Worm (Caenorhabditis elegans) whole organism, L4 larva: Measurements from ENCODE around the gene rep-1.

Experiments used
- aly-2 ChIP-seq: sonication (generic microtip); optimal IDR thresholded peaks from 2 replicates; lab custom pipeline; 2018; ENCODE audit warnings: missing biosample characterization, missing genetic modification characterization
- ama-1 ChIP-seq: fragments of 150-350 bp; optimal IDR thresholded peaks from 2 replicates; lab custom pipeline; 2014; ENCODE audit warnings: inconsistent platforms, mixed read lengths
- ceh-20 ChIP-seq: fragments of 200-800 bp; sonication (Bioruptor generic); IDR thresholded peaks from 2 replicates; pipeline ENCODE4 v1.3.6; 2022; ENCODE audit warnings: missing genetic modification reagents, missing genetic modification characterization, missing compliant biosample characterization
- ceh-44 ChIP-seq: fragments of 200-800 bp; sonication (Bioruptor generic); IDR thresholded peaks from 2 replicates; pipeline ENCODE4 v1.3.6; 2022; ENCODE audit warnings: missing genetic modification reagents, missing genetic modification characterization, missing compliant biosample characterization
- fkh-10 ChIP-seq: fragments of 150-350 bp; optimal IDR thresholded peaks from 2 replicates; lab custom pipeline; 2014; ENCODE audit warnings: missing biosample characterization, missing genetic modification reagents, missing genetic modification characterization
- lin-39 ChIP-seq: fragments of 150-350 bp; optimal IDR thresholded peaks from 2 replicates; lab custom pipeline; 2014; ENCODE audit warnings: missing biosample characterization, missing genetic modification reagents, missing genetic modification characterization
- mep-1 ChIP-seq: fragments of 150-350 bp; sonication (generic microtip); optimal IDR thresholded peaks from 3 replicates; lab custom pipeline; 2014; ENCODE audit warnings: missing biosample characterization, missing genetic modification characterization
- nhr-102 ChIP-seq: sonication (generic microtip); optimal IDR thresholded peaks from 2 replicates; lab custom pipeline; 2016; ENCODE audit warnings: mild to moderate bottlenecking, missing genetic modification characterization, moderate library complexity, missing compliant biosample characterization
- nhr-11 ChIP-seq: fragments of 150-350 bp; optimal IDR thresholded peaks from 2 replicates; lab custom pipeline; 2014; ENCODE audit warnings: missing biosample characterization, missing genetic modification characterization
- nhr-28 ChIP-seq: fragments of 150-350 bp; optimal IDR thresholded peaks from 2 replicates; lab custom pipeline; 2014; ENCODE audit warnings: missing biosample characterization, missing genetic modification characterization
- nhr-41 ChIP-seq: fragments of 200-800 bp; sonication (Bioruptor generic); IDR thresholded peaks from 2 replicates; pipeline ENCODE4 v1.3.6; 2022; ENCODE audit warnings: missing genetic modification reagents, missing genetic modification characterization, missing compliant biosample characterization
- pqm-1 ChIP-seq: sonication (generic microtip); optimal IDR thresholded peaks from 2 replicates; lab custom pipeline; 2017; ENCODE audit warnings: missing biosample characterization, missing genetic modification characterization
- spr-1 ChIP-seq: sonication (generic microtip); optimal IDR thresholded peaks from 2 replicates; lab custom pipeline; 2016; ENCODE audit warnings: mild to moderate bottlenecking, missing genetic modification characterization, missing compliant biosample characterization

- TF ChIP-seq mep-1 (tag; lab: Kevin White, UChicago) (no peak), aly-2 (tag; lab: Kevin White, UChicago) (no peak), nhr-28 (tag; lab: Kevin White, UChicago) (no peak), nhr-102 (tag; lab: Kevin White, UChicago) (no peak), lin-39 (tag; lab: Kevin White, UChicago) (no peak), ceh-44 (GFP tag; lab: Robert Waterston, UW) (no peak), nhr-11 (tag; lab: Kevin White, UChicago) (no peak), nhr-41 (GFP tag; lab: Robert Waterston, UW) (no peak), fkh-10 (GFP tag; lab: Kevin White, UChicago) (no peak), pqm-1 (tag; lab: Kevin White, UChicago) (no peak), ceh-20 (GFP tag; lab: Robert Waterston, UW) (no peak), ama-1 (no peak), spr-1 (tag; lab: Kevin White, UChicago) (no peak)
Measured at ce11 chrIII:1607659-1608058, 37.6 kb downstream of the rep-1 start.
